Worm (Caenorhabditis elegans): ENCODE measurements around the gene Y48D7A.1.
A peak's percentile ranks its signal among the peaks of the same experiment; 100 is the strongest.

Y48D7A.1 gene

ce11 chrX:2978100-2978499, 31.2 kb upstream of the Y48D7A.1 start:
- no peak for TF ChIP-seq ref-1 (GFP tag; conservative IDR thresholded peaks at IDR 0.05)

- no peak for TF ChIP-seq klf-2 (GFP tag; conservative IDR thresholded peaks at IDR 0.05)
- TF ChIP-seq tab-1 (GFP tag; IDR thresholded peaks at IDR 0.05): no peak
- TF ChIP-seq cog-1 (tag; optimal IDR thresholded peaks at IDR 0.05): no peak
- TF ChIP-seq T22C8.4 (GFP tag; IDR thresholded peaks at IDR 0.05): no peak
- no peak for TF ChIP-seq ztf-29 (GFP tag; IDR thresholded peaks at IDR 0.05)
- no peak for TF ChIP-seq ref-1 (GFP tag; conservative IDR thresholded peaks at IDR 0.05)
- TF ChIP-seq ztf-23 (GFP tag; IDR thresholded peaks at IDR 0.05): no peak
- no peak for TF ChIP-seq med-1 (GFP tag; optimal IDR thresholded peaks at IDR 0.05; ENCODE audit: insufficient read depth)
- TF ChIP-seq flt-1 (GFP tag; IDR thresholded peaks at IDR 0.05): no peak
These were observed 27.6 kb upstream of the Y48D7A.1 start, which contains the start of gene nspg-5 for ce11 chrX:2981715-2982114. Gene nspg-5 (plus strand): TSS chrX:2982015.

- TF ChIP-seq tab-1 (GFP tag; IDR thresholded peaks at IDR 0.05) (no peak), flt-1 (GFP tag; IDR thresholded peaks at IDR 0.05) (no peak), ref-1 (GFP tag; conservative IDR thresholded peaks at IDR 0.05) (no peak), ztf-29 (GFP tag; IDR thresholded peaks at IDR 0.05) (no peak), T22C8.4 (GFP tag; IDR thresholded peaks at IDR 0.05) (no peak), med-1 (GFP tag; optimal IDR thresholded peaks at IDR 0.05; ENCODE audit: insufficient read depth) (no peak), ztf-23 (GFP tag; IDR thresholded peaks at IDR 0.05) (no peak), klf-2 (GFP tag; conservative IDR thresholded peaks at IDR 0.05) (no peak), cog-1 (tag; optimal IDR thresholded peaks at IDR 0.05) (no peak)
These were observed 25.3 kb upstream of the Y48D7A.1 start, which contains the start of gene osm-5 for ce11 chrX:2983996-2984395. Gene osm-5 (plus strand): TSS chrX:2984263.

DNA sequence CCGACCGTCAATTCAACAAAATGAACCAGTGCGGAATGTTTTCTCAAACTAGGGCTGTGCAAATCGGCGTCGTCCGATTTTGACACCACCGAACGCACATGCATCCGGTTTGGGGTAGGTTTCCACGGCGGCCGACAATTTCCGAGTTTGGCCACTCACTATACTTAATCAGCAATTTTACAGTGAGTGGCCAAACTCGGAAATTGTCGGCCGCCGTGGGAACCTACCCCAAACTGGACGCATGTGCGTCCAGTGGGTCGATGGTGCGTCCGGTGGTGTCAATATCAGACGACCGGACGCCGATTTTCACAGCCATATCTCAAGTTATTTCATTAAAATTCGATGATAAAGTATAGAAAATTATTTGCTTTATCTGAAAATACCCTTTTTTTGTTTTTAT, 19.1 kb upstream of the Y48D7A.1 start:
- TF ChIP-seq ref-1 (GFP tag; conservative IDR thresholded peaks at IDR 0.05) (no peak), T22C8.4 (GFP tag; IDR thresholded peaks at IDR 0.05) (no peak), cog-1 (tag; optimal IDR thresholded peaks at IDR 0.05) (no peak), flt-1 (GFP tag; IDR thresholded peaks at IDR 0.05) (no peak), tab-1 (GFP tag; IDR thresholded peaks at IDR 0.05) (no peak), med-1 (GFP tag; optimal IDR thresholded peaks at IDR 0.05; ENCODE audit: insufficient read depth) (no peak), ztf-23 (GFP tag; IDR thresholded peaks at IDR 0.05) (no peak), ztf-29 (GFP tag; IDR thresholded peaks at IDR 0.05) (no peak)

DNA sequence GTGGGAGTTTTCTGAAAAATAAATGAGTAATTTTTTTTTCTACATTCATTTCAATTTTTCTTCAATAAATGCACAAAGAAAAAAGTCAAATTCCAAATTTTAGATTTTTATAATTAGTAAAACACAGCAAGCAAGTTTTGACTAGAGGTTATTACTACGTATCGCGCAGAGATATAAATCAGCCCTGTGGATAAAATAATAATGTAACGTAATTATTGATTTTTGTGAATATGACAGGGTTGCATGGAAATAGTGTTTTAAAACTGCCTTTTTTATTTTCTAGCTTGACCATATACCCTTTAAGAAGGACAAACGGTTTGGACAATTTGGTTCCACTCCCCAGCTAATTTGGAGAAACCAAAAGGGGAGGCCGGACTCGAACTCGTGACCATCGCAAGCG, 13.0 kb upstream of the Y48D7A.1 start:
- TF ChIP-seq cog-1 (tag; optimal IDR thresholded peaks at IDR 0.05): no peak
- no peak for TF ChIP-seq tab-1 (GFP tag; IDR thresholded peaks at IDR 0.05)
- no peak for TF ChIP-seq med-1 (GFP tag; optimal IDR thresholded peaks at IDR 0.05; ENCODE audit: insufficient read depth)
- 0 out of 2 replicates have a peak, but pooled peaks have one; percentile 33 for TF ChIP-seq T22C8.4 (GFP tag; IDR thresholded peaks at IDR 0.05)
- no peak for TF ChIP-seq klf-2 (GFP tag; conservative IDR thresholded peaks at IDR 0.05)
- no peak for TF ChIP-seq ref-1 (GFP tag; conservative IDR thresholded peaks at IDR 0.05)

- TF ChIP-seq ztf-23 (GFP tag; IDR thresholded peaks at IDR 0.05) (peak; percentile 83), med-1 (GFP tag; optimal IDR thresholded peaks at IDR 0.05; ENCODE audit: insufficient read depth) (peak; percentile 57), klf-2 (GFP tag; conservative IDR thresholded peaks at IDR 0.05) (peak; percentile 87), cog-1 (tag; optimal IDR thresholded peaks at IDR 0.05) (peak; percentile 98), T22C8.4 (GFP tag; IDR thresholded peaks at IDR 0.05) (peak; percentile 57; the same call in 1 of the 2 replicates), flt-1 (GFP tag; IDR thresholded peaks at IDR 0.05) (peak; percentile 88), ztf-29 (GFP tag; IDR thresholded peaks at IDR 0.05) (no peak; the same call in 1 of the 2 replicates), ref-1 (GFP tag; conservative IDR thresholded peaks at IDR 0.05) (no peak), tab-1 (GFP tag; IDR thresholded peaks at IDR 0.05) (0 out of 2 replicates have a peak, but pooled peaks have one; percentile 45)
These were observed 12.3 kb upstream of the Y48D7A.1 start for ce11 chrX:2996976-2997399.

- TF ChIP-seq ztf-23 (GFP tag; IDR thresholded peaks at IDR 0.05) (no peak), cog-1 (tag; optimal IDR thresholded peaks at IDR 0.05) (no peak), klf-2 (GFP tag; conservative IDR thresholded peaks at IDR 0.05) (no peak)
These were observed 9.6 kb upstream of the Y48D7A.1 start, which contains the start of gene Y41G9A.17 for ce11 chrX:2999652-3000051. Gene Y41G9A.17 (minus strand): TSS chrX:2999752.

DNA sequence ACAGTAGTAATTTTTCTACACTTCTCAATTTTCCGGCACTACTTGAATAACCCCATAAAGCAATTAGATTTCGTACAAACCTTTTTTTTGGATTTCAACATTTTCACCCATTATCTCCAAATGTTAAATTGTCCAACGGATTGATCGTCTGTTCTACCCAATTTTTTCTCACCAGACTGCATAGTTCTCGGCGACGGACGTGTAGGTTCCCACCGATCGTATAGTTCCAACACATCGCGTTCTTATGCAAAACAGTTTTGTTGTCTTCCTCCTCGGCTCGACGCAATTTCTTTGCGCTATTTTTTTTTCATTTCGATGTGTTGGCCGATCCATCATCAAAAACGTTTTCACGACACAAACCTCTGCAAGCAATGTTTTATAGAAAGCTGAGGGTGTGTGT, 5.6 kb upstream of the Y48D7A.1 start, which contains the start of gene Y41G9A.6:
Gene Y41G9A.6, minus strand, starts transcription at position 101 of the 400 bp plus-strand sequence.
- TF ChIP-seq med-1 (GFP tag; optimal IDR thresholded peaks at IDR 0.05; ENCODE audit: insufficient read depth) (no peak), tab-1 (GFP tag; IDR thresholded peaks at IDR 0.05) (no peak), cog-1 (tag; optimal IDR thresholded peaks at IDR 0.05) (no peak)

DNA sequence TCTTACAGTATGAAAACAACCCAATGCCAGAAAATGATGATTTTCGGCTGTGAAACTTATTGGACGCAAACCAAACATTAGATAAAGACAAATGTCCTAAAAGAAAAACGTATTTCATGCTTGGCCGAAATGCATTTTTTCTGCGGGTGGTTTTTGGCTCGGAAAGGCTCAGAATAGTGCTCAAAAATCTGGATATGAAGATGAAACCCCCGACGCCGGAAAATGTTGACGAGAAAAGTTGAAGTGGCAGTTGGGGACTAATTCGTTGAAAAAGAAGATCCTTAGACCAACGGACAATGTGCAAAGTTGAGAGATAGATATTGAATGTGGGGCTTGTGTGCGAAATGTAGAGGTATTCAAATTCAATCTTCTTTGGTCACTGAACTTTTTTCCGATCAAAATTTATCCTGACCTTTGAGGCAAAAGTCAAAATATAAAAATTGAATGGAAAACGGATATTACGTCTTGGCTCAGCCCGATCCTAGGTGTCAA, 9.3 kb downstream of the Y48D7A.1 start, which contains the start of gene flp-18:
Gene flp-18, minus strand, starts transcription at position 51 of the 492 bp plus-strand sequence.
- TF ChIP-seq ref-1 (GFP tag; conservative IDR thresholded peaks at IDR 0.05): no peak
- no peak for TF ChIP-seq klf-2 (GFP tag; conservative IDR thresholded peaks at IDR 0.05)
- TF ChIP-seq ztf-29 (GFP tag; IDR thresholded peaks at IDR 0.05): no peak
- no peak for TF ChIP-seq tab-1 (GFP tag; IDR thresholded peaks at IDR 0.05)
- no peak for TF ChIP-seq ztf-23 (GFP tag; IDR thresholded peaks at IDR 0.05)
- no peak for TF ChIP-seq flt-1 (GFP tag; IDR thresholded peaks at IDR 0.05)
- no peak for TF ChIP-seq cog-1 (tag; optimal IDR thresholded peaks at IDR 0.05)
- no peak for TF ChIP-seq T22C8.4 (GFP tag; IDR thresholded peaks at IDR 0.05)
- TF ChIP-seq med-1 (GFP tag; optimal IDR thresholded peaks at IDR 0.05; ENCODE audit: insufficient read depth): no peak

DNA sequence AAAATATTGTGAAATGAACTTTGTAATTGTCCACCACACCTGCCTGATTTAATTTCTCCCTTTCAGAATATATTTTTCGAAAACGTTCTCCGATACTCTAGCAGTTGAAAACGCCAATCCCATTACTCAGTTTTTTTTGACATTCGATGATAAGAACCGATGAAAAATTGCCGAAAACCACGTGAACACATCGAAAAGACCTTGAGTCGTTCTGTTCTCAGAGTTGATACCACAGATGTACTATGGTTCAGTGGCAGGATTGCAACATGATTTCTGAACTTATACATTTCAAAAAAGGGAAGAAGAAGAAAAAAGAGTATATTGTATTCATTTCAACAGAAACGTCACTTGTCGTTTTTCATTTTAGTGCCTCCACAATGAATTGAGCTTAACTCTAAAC, 10.7 kb downstream of the Y48D7A.1 start:
- TF ChIP-seq cog-1 (tag; optimal IDR thresholded peaks at IDR 0.05): no peak
- no peak for TF ChIP-seq flt-1 (GFP tag; IDR thresholded peaks at IDR 0.05)
- TF ChIP-seq T22C8.4 (GFP tag; IDR thresholded peaks at IDR 0.05): no peak
- TF ChIP-seq ref-1 (GFP tag; conservative IDR thresholded peaks at IDR 0.05): no peak
- no peak for TF ChIP-seq ztf-29 (GFP tag; IDR thresholded peaks at IDR 0.05)
- TF ChIP-seq tab-1 (GFP tag; IDR thresholded peaks at IDR 0.05): no peak
- TF ChIP-seq ztf-23 (GFP tag; IDR thresholded peaks at IDR 0.05): no peak
- no peak for TF ChIP-seq klf-2 (GFP tag; conservative IDR thresholded peaks at IDR 0.05)
- no peak for TF ChIP-seq med-1 (GFP tag; optimal IDR thresholded peaks at IDR 0.05; ENCODE audit: insufficient read depth)

All from whole organism, midembryonic.